Worm (Caenorhabditis elegans): ENCODE results near the gene R11G1.1.

The R11G1.1 gene

ce11 chrX:3659192-3659591 lies at the start of gene R11G1.1:
Gene R11G1.1 (plus strand): TSS chrX:3659492.
- TF ChIP-seq rcor-1 (GFP tag; IDR thresholded peaks at IDR 0.05) (no peak), K11D2.4 (GFP tag; IDR thresholded peaks at IDR 0.05) (no peak), dox-1 (GFP tag; IDR thresholded peaks at IDR 0.05) (no peak), let-526 (GFP tag; IDR thresholded peaks at IDR 0.05) (no peak), unc-130 (GFP tag; optimal IDR thresholded peaks at IDR 0.05) (no peak), ztf-18 (tag; optimal IDR thresholded peaks at IDR 0.05) (no peak), somi-1 (GFP tag; optimal IDR thresholded peaks at IDR 0.05) (no peak), lsy-27 (tag; optimal IDR thresholded peaks at IDR 0.05; ENCODE audit: borderline replicate concordance, insufficient read depth) (no peak), zfh-2 (GFP tag; conservative IDR thresholded peaks at IDR 0.05) (no peak), T07F8.4 (tag; optimal IDR thresholded peaks at IDR 0.05) (no peak), snpc-3.4 (tag; optimal IDR thresholded peaks at IDR 0.05) (no peak), B0035.1 (tag; optimal IDR thresholded peaks at IDR 0.05) (no peak), sdz-38 (tag; optimal IDR thresholded peaks at IDR 0.05) (no peak), ztf-26 (tag; optimal IDR thresholded peaks at IDR 0.05) (no peak), ccch-3 (GFP tag; optimal IDR thresholded peaks at IDR 0.05) (no peak), tbp1 (GFP tag; optimal IDR thresholded peaks at IDR 0.05) (no peak), ztf-22 (GFP tag; optimal IDR thresholded peaks at IDR 0.05) (no peak), madf-6 (GFP tag; IDR thresholded peaks at IDR 0.05) (no peak), lsl-1 (GFP tag; optimal IDR thresholded peaks at IDR 0.05) (no peak), nhr-80 (tag; optimal IDR thresholded peaks at IDR 0.05) (no peak)

ce11 chrX:3610442-3610841 lies 48.9 kb upstream of the R11G1.1 start:
- no peak for TF ChIP-seq B0336.3 (GFP tag; IDR thresholded peaks at IDR 0.05)
- no peak for TF ChIP-seq lsy-27 (tag; optimal IDR thresholded peaks at IDR 0.05; ENCODE audit: borderline replicate concordance, insufficient read depth)
- no peak for TF ChIP-seq ceh-100 (GFP tag; IDR thresholded peaks at IDR 0.05)
- TF ChIP-seq ztf-18 (tag; optimal IDR thresholded peaks at IDR 0.05), result no peak
- TF ChIP-seq egl-44 (GFP tag; IDR thresholded peaks at IDR 0.05), result no peak
- TF ChIP-seq lir-1 (GFP tag; conservative IDR thresholded peaks at IDR 0.05), result no peak

- TF ChIP-seq ets-4 (GFP tag; optimal IDR thresholded peaks at IDR 0.05) (peak; percentile 80), fkh-3 (tag; optimal IDR thresholded peaks at IDR 0.05) (no peak), ZK185.1 (tag; optimal IDR thresholded peaks at IDR 0.05; ENCODE audit: poor library complexity, severe bottlenecking) (no peak), F39B2.1 (GFP tag; IDR thresholded peaks at IDR 0.05) (no peak), nhr-80 (tag; optimal IDR thresholded peaks at IDR 0.05) (peak; percentile 98), dox-1 (GFP tag; IDR thresholded peaks at IDR 0.05) (peak; percentile 74), Y53G8AR.9 (GFP tag; conservative IDR thresholded peaks at IDR 0.05) (no peak), let-526 (GFP tag; IDR thresholded peaks at IDR 0.05) (peak; percentile 74), let-607 (tag; optimal IDR thresholded peaks at IDR 0.05) (peak; percentile 19 to 82), ztf-25 (GFP tag; IDR thresholded peaks at IDR 0.05) (no peak), B0035.1 (tag; optimal IDR thresholded peaks at IDR 0.05) (no peak)
Measured at ce11 chrX:3611042-3611623, 48.2 kb upstream of the R11G1.1 start, which contains the start of gene C18B2.5. Gene C18B2.5 (minus strand): TSS chrX:3611092.

- no peak for TF ChIP-seq him-1 (tag; optimal IDR thresholded peaks at IDR 0.05)
- no peak for TF ChIP-seq madf-6 (GFP tag; IDR thresholded peaks at IDR 0.05)
- TF ChIP-seq egrh-3 (GFP tag; IDR thresholded peaks at IDR 0.05), result no peak
- TF ChIP-seq unc-62 (GFP tag; optimal IDR thresholded peaks at IDR 0.05), result no peak
- TF ChIP-seq xnd-1 (tag; optimal IDR thresholded peaks at IDR 0.05), result no peak
- TF ChIP-seq ceh-40 (GFP tag; IDR thresholded peaks at IDR 0.05), result no peak
- no peak for TF ChIP-seq ZK185.1 (tag; optimal IDR thresholded peaks at IDR 0.05; ENCODE audit: poor library complexity, severe bottlenecking)
Measured at ce11 chrX:3611740-3612139, 47.6 kb upstream of the R11G1.1 start.
